Fruit fly (Drosophila melanogaster) whole organism, embryonic: ENCODE results near the gene mRpS25.

Experiments
- Awh ChIP-seq: fragments of 200-800 bp; sonication (Bioruptor generic); IDR thresholded peaks from 2 replicates; pipeline ENCODE4, ENCODE4 v1.3.6; 2022; ENCODE audit warnings: missing biosample characterization, missing genetic modification characterization
- Bgb ChIP-seq: fragments of 200-800 bp; sonication (Bioruptor generic); IDR thresholded peaks from 2 replicates; pipeline ENCODE4 v1.3.6; 2022; ENCODE audit warnings: missing biosample characterization, missing genetic modification characterization; ENCODE audit not compliant: partially characterized antibody
- C15 ChIP-seq: fragments of 200-800 bp; sonication (Bioruptor generic); IDR thresholded peaks from 3 replicates; pipeline ENCODE4 v1.3.6; 2022; ENCODE audit warnings: missing biosample characterization, missing genetic modification characterization
- CG10321 ChIP-seq: fragments of 200-800 bp; sonication (Bioruptor generic); IDR thresholded peaks from 2 replicates; pipeline ENCODE4 v1.3.6; 2022; ENCODE audit warnings: missing biosample characterization, missing genetic modification characterization
- CG11695 ChIP-seq: fragments of 200-800 bp; sonication (Bioruptor generic); IDR thresholded peaks from 3 replicates; pipeline ENCODE4 v1.3.6; 2022; ENCODE audit warnings: missing biosample characterization, missing genetic modification characterization
- CG11696 ChIP-seq: fragments of 200-800 bp; sonication (Bioruptor generic); IDR thresholded peaks from 2 replicates; pipeline ENCODE4 v1.3.6; 2022; ENCODE audit warnings: missing biosample characterization, missing genetic modification characterization
- CG12299 ChIP-seq: fragments of 200-800 bp; sonication (Bioruptor generic); optimal IDR thresholded peaks from 2 replicates; lab custom pipeline; 2018; ENCODE audit warnings: missing biosample characterization, mild to moderate bottlenecking, missing genetic modification characterization
- CG12942 ChIP-seq: fragments of 200-800 bp; sonication (Bioruptor generic); optimal IDR thresholded peaks from 3 replicates; lab custom pipeline; 2016; ENCODE audit warnings: missing biosample characterization, missing genetic modification characterization
- CG1602 ChIP-seq: fragments of 200-800 bp; sonication (Bioruptor generic); optimal IDR thresholded peaks from 3 replicates; lab custom pipeline; 2016; ENCODE audit warnings: missing biosample characterization, missing genetic modification characterization
- CG17359 ChIP-seq: fragments of 200-800 bp; sonication (Bioruptor generic); optimal IDR thresholded peaks from 3 replicates; lab custom pipeline; 2018; ENCODE audit warnings: missing biosample characterization, mild to moderate bottlenecking, missing genetic modification characterization, moderate library complexity
- CG17802 ChIP-seq: fragments of 200-800 bp; sonication (Bioruptor generic); optimal IDR thresholded peaks from 2 replicates; lab custom pipeline; 2018; ENCODE audit warnings: missing biosample characterization, mild to moderate bottlenecking, missing genetic modification characterization, moderate library complexity
- CG3281 ChIP-seq: fragments of 200-800 bp; sonication (Bioruptor generic); optimal IDR thresholded peaks from 3 replicates; lab custom pipeline; 2017; ENCODE audit warnings: missing biosample characterization, mild to moderate bottlenecking, missing genetic modification characterization
- CG34376 ChIP-seq: fragments of 200-800 bp; sonication (Bioruptor generic); optimal IDR thresholded peaks from 2 replicates; lab custom pipeline; 2018; ENCODE audit warnings: missing biosample characterization, mild to moderate bottlenecking, missing genetic modification characterization
- CG6765 ChIP-seq: fragments of 200-800 bp; sonication (Bioruptor generic); optimal IDR thresholded peaks from 3 replicates; lab custom pipeline; 2017; ENCODE audit warnings: missing biosample characterization, mild to moderate bottlenecking, missing genetic modification characterization
- CoRest ChIP-seq: fragments of 200-800 bp; sonication (Bioruptor generic); optimal IDR thresholded peaks from 3 replicates; lab custom pipeline; 2018; ENCODE audit warnings: missing biosample characterization, mild to moderate bottlenecking, missing genetic modification characterization, moderate library complexity
- Dll ChIP-seq: fragments of 200-800 bp; sonication (Bioruptor generic); IDR thresholded peaks from 4 replicates; pipeline ENCODE4 v1.3.6; 2022; ENCODE audit warnings: missing biosample characterization, missing genetic modification characterization; ENCODE audit not compliant: partially characterized antibody
- E2f2 ChIP-seq: fragments of 200-800 bp; sonication (Bioruptor generic); IDR thresholded peaks from 2 replicates; pipeline ENCODE4 v1.3.6; 2022; ENCODE audit warnings: missing biosample characterization, missing genetic modification characterization
- Ets97D ChIP-seq: fragments of 200-800 bp; sonication (Bioruptor generic); optimal IDR thresholded peaks from 3 replicates; lab custom pipeline; 2016; ENCODE audit warnings: missing biosample characterization, missing genetic modification characterization
- Fer2 ChIP-seq: fragments of 200-800 bp; sonication (Bioruptor generic); optimal IDR thresholded peaks from 2 replicates; lab custom pipeline; 2018; ENCODE audit warnings: missing biosample characterization, mild to moderate bottlenecking, missing genetic modification characterization, moderate library complexity
- HHEX ChIP-seq: fragments of 200-800 bp; sonication (Bioruptor generic); optimal IDR thresholded peaks from 3 replicates; lab custom pipeline; 2017; ENCODE audit warnings: missing biosample characterization, mild to moderate bottlenecking, missing genetic modification characterization, missing genetic modification reagents
- Hr39 ChIP-seq: fragments of >200 bp; optimal IDR thresholded peaks from 2 replicates; lab custom pipeline; 2017
- NC2β ChIP-seq: fragments of 200-800 bp; sonication (Bioruptor generic); optimal IDR thresholded peaks from 2 replicates; lab custom pipeline; 2016; ENCODE audit warnings: missing biosample characterization, missing genetic modification characterization
- Oli ChIP-seq: fragments of 200-800 bp; sonication (Bioruptor generic); optimal IDR thresholded peaks from 2 replicates; lab custom pipeline; 2018; ENCODE audit warnings: missing biosample characterization, mild to moderate bottlenecking, missing genetic modification characterization, moderate library complexity
- Opbp ChIP-seq: fragments of 200-800 bp; sonication (Bioruptor generic); IDR thresholded peaks from 3 replicates; pipeline ENCODE4 v1.3.6; 2022; ENCODE audit warnings: missing biosample characterization, missing genetic modification characterization; ENCODE audit not compliant: partially characterized antibody
- Pdp1 ChIP-seq, 2 experiments: fragments of 200-800 bp; sonication (Bioruptor generic); optimal IDR thresholded peaks; 3 replicates each; lab custom pipeline; 2016; ENCODE audit warnings: missing biosample characterization in 2 of 2, missing genetic modification characterization in 2 of 2, mild to moderate bottlenecking in 1 of 2, moderate library complexity in 1 of 2
- Rfx ChIP-seq: fragments of 200-800 bp; sonication (Bioruptor generic); IDR thresholded peaks from 2 replicates; pipeline ENCODE4 v1.3.6; 2022; ENCODE audit warnings: missing biosample characterization, missing genetic modification characterization
- Side ChIP-seq: fragments of 200-800 bp; sonication (Bioruptor generic); optimal IDR thresholded peaks from 2 replicates; lab custom pipeline; 2016; ENCODE audit warnings: missing biosample characterization, missing genetic modification characterization
- Six4 ChIP-seq: fragments of 200-800 bp; sonication (Bioruptor generic); optimal IDR thresholded peaks from 2 replicates; lab custom pipeline; 2016; ENCODE audit warnings: missing biosample characterization, missing genetic modification characterization
- amos ChIP-seq: fragments of 200-800 bp; sonication (Bioruptor generic); IDR thresholded peaks from 2 replicates; pipeline ENCODE4 v1.3.6; 2022; ENCODE audit warnings: missing biosample characterization, missing genetic modification characterization; ENCODE audit not compliant: partially characterized antibody
- az2 ChIP-seq: fragments of 200-800 bp; sonication (Bioruptor generic); optimal IDR thresholded peaks from 3 replicates; lab custom pipeline; 2016; ENCODE audit warnings: missing biosample characterization, missing genetic modification characterization
- bab2 ChIP-seq: fragments of 200-800 bp; sonication (Bioruptor generic); optimal IDR thresholded peaks from 2 replicates; lab custom pipeline; 2016; ENCODE audit warnings: missing biosample characterization, missing genetic modification characterization
- bcd ChIP-seq: fragments of 200-800 bp; sonication (Bioruptor generic); optimal IDR thresholded peaks from 2 replicates; lab custom pipeline; 2017; ENCODE audit warnings: missing biosample characterization, mild to moderate bottlenecking, missing genetic modification characterization
- cato ChIP-seq: fragments of 200-800 bp; sonication (Bioruptor generic); optimal IDR thresholded peaks from 2 replicates; lab custom pipeline; 2016; ENCODE audit warnings: missing biosample characterization, missing genetic modification characterization, borderline replicate concordance
- ci ChIP-seq: fragments of 200-800 bp; sonication (Bioruptor generic); IDR thresholded peaks from 3 replicates; pipeline ENCODE4 v1.3.6; 2022; ENCODE audit warnings: missing biosample characterization, missing genetic modification characterization
- cwo ChIP-seq: fragments of 200-800 bp; sonication (Bioruptor generic); optimal IDR thresholded peaks from 3 replicates; lab custom pipeline; 2017; ENCODE audit warnings: missing biosample characterization, missing genetic modification characterization, mild to moderate bottlenecking, moderate library complexity, missing genetic modification reagents
- gem ChIP-seq: fragments of 200-800 bp; sonication (Bioruptor generic); optimal IDR thresholded peaks from 2 replicates; lab custom pipeline; 2019; ENCODE audit warnings: missing biosample characterization, mild to moderate bottlenecking, missing genetic modification characterization, moderate library complexity
- hkb ChIP-seq, 2 experiments: fragments of 200-800 bp in 1 of 2; fragments of >200 bp in 1 of 2; sonication (Bioruptor generic) in 1 of 2; IDR thresholded peaks in 1 of 2; optimal IDR thresholded peaks in 1 of 2; 2 replicates each; pipeline versions ENCODE4 v1.3.6 to Lab custom; 2017 to 2022; ENCODE audit warnings: missing biosample characterization in 1 of 2, missing genetic modification characterization in 1 of 2
- ken ChIP-seq: fragments of 200-800 bp; sonication (Bioruptor generic); IDR thresholded peaks from 3 replicates; pipeline ENCODE4 v1.3.6; 2022; ENCODE audit warnings: missing biosample characterization, missing genetic modification characterization
- mirr ChIP-seq: fragments of 200-800 bp; sonication (Bioruptor generic); optimal IDR thresholded peaks from 3 replicates; lab custom pipeline; 2018; ENCODE audit warnings: missing biosample characterization, mild to moderate bottlenecking, missing genetic modification characterization
- sc ChIP-seq, 3 experiments: fragments of >200 bp in 2 of 3; fragments of 200-800 bp in 1 of 3; sonication (Bioruptor generic) in 1 of 3; optimal IDR thresholded peaks; 2 replicates in 2 of 3; 3 replicates in 1 of 3; lab custom pipeline; 2017; ENCODE audit warnings: mild to moderate bottlenecking in 1 of 3, missing biosample characterization in 1 of 3, missing genetic modification characterization in 1 of 3, missing genetic modification reagents in 1 of 3
- sima ChIP-seq: fragments of 200-800 bp; sonication (Bioruptor generic); optimal IDR thresholded peaks from 2 replicates; lab custom pipeline; 2016; ENCODE audit warnings: missing biosample characterization, missing genetic modification characterization
- sr ChIP-seq: fragments of 200-800 bp; sonication (Bioruptor generic); IDR thresholded peaks from 3 replicates; pipeline ENCODE4 v1.3.6; 2022; ENCODE audit warnings: missing biosample characterization, missing genetic modification characterization
- toy ChIP-seq: fragments of 200-800 bp; sonication (Bioruptor generic); IDR thresholded peaks from 2 replicates; pipeline ENCODE4 v1.3.6; 2022; ENCODE audit warnings: missing biosample characterization, missing genetic modification characterization
- trem ChIP-seq: fragments of 200-800 bp; optimal IDR thresholded peaks from 3 replicates; lab custom pipeline; 2019; ENCODE audit warnings: missing biosample characterization, mild to moderate bottlenecking, missing genetic modification characterization, moderate library complexity
- tup ChIP-seq: fragments of 200-800 bp; sonication (Bioruptor generic); optimal IDR thresholded peaks from 2 replicates; lab custom pipeline; 2016; ENCODE audit warnings: missing biosample characterization, mild to moderate bottlenecking, missing genetic modification characterization, moderate library complexity
- tx ChIP-seq: fragments of 200-800 bp; sonication (Bioruptor generic); optimal IDR thresholded peaks from 2 replicates; lab custom pipeline; 2016; ENCODE audit warnings: missing biosample characterization, missing genetic modification characterization
- vnd ChIP-seq: fragments of 200-800 bp; sonication (Bioruptor generic); IDR thresholded peaks from 3 replicates; pipeline ENCODE4 v1.3.6; 2022; ENCODE audit warnings: missing biosample characterization, missing genetic modification characterization; ENCODE audit not compliant: partially characterized antibody
- vvl ChIP-seq: fragments of 200-800 bp; sonication (Bioruptor generic); IDR thresholded peaks from 2 replicates; pipeline ENCODE4 v1.3.6; 2022; ENCODE audit warnings: missing biosample characterization, missing genetic modification characterization
- wek ChIP-seq: fragments of 200-800 bp; sonication (Bioruptor generic); optimal IDR thresholded peaks from 3 replicates; lab custom pipeline; 2018; ENCODE audit warnings: missing biosample characterization, mild to moderate bottlenecking, missing genetic modification characterization, moderate library complexity

Gene mRpS25

DNA sequence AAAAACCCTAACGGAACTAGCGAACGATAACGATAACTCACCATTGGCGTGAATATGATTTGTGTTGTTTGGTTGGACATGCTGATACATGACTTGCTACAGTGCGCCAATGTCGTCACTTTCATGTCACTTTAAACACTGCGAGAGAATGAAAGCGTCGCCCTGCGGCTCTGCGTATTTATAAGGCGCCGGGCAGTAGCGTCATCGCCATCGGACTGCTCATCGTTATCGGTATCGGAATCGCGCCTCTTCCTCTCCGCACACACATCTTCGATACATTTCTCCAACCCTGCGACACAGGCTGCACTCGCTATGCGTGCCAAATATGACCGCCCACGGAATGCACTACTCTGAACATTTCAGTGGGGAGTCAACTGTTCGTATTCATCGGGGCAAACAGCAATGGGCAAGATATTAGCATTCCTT, 19.7 kb upstream of the mRpS25 start, which contains the start of gene sbm (continued):
- TF ChIP-seq tup (GFP tag; lab: Kevin White, UChicago) (no peak), Ets97D (peak; percentile 20), Pdp1 (GFP tag; optimal IDR thresholded peaks at IDR 0.05; lab: Kevin White, UChicago) (peak in 1 of 2 experiments; percentile 67), ci (peak; percentile 59; the same call in 2 of the 3 replicates), mirr (no peak), CG17359 (peak; percentile 19), CG11696 (GFP tag; lab: Robert Waterston, UW) (peak; percentile 74), bab2 (GFP tag; lab: Kevin White, UChicago) (peak; percentile 53), CG6765 (GFP tag; lab: Kevin White, UChicago) (no peak), trem (peak; percentile 9), Opbp (peak; percentile 59; the same call in 2 of the 3 replicates), ken (GFP tag; lab: Robert Waterston, UW) (peak; percentile 59; the same call in 1 of the 3 replicates), Six4 (GFP tag; lab: Kevin White, UChicago) (peak; percentile 23), CG1602 (GFP tag; lab: Kevin White, UChicago) (peak; percentile 32), Fer2 (tag; lab: Kevin White, UChicago) (no peak), C15 (GFP tag; lab: Robert Waterston, UW) (0 out of 3 replicates have a peak, but pooled peaks have one; percentile 18), tx (GFP tag; lab: Kevin White, UChicago) (peak; percentile 8), CG12942 (GFP tag; lab: Kevin White, UChicago) (no peak), sima (GFP tag; lab: Kevin White, UChicago) (no peak), Awh (0 out of 2 replicates have a peak, but pooled peaks have one; percentile 42), CG12299 (tag; lab: Kevin White, UChicago) (no peak), CG3281 (peak; percentile 38), cato (GFP tag; lab: Kevin White, UChicago) (no peak), az2 (peak; percentile 35), Dll (GFP tag; lab: Robert Waterston, UW) (peak; percentile 71; the same call in 3 of the 4 replicates), vnd (peak; percentile 59), CG11695 (GFP tag; lab: Robert Waterston, UW) (no peak), cwo (peak; percentile 7), CoRest (tag; lab: Kevin White, UChicago) (peak; percentile 49), amos (GFP tag; lab: Robert Waterston, UW) (peak; percentile 62; the same call in 1 of the 2 replicates), Hr39 (lab: Kevin White, UChicago) (no peak), sc (optimal IDR thresholded peaks at IDR 0.05; lab: Kevin White, UChicago) (no peak), sc (GFP tag; optimal IDR thresholded peaks at IDR 0.05; lab: Kevin White, UChicago) (no peak), hkb (optimal IDR thresholded peaks at IDR 0.05; lab: Kevin White, UChicago) (no peak), hkb (GFP tag; IDR thresholded peaks at IDR 0.05; lab: Robert Waterston, UW) (peak; percentile 47; the same call in 1 of the 2 replicates), gem (tag; lab: Kevin White, UChicago) (peak; percentile 31), sr (GFP tag; lab: Robert Waterston, UW) (0 out of 3 replicates have a peak, but pooled peaks have one; percentile 50), Oli (tag; lab: Kevin White, UChicago) (peak; percentile 22), CG17802 (tag; lab: Kevin White, UChicago) (peak; percentile 30), bcd (GFP tag; lab: Kevin White, UChicago) (peak; percentile 41), Rfx (peak; percentile 81), HHEX (GFP tag; lab: Kevin White, UChicago) (peak; percentile 27), wek (no peak), CG34376 (GFP tag; lab: Kevin White, UChicago) (no peak), NC2β (GFP tag; lab: Kevin White, UChicago) (peak; percentile 3), toy (no peak), E2f2 (peak; percentile 70), Bgb (GFP tag; lab: Robert Waterston, UW) (peak; percentile 75), vvl (GFP tag; lab: Robert Waterston, UW) (peak; percentile 63), CG10321 (GFP tag; lab: Robert Waterston, UW) (no peak), Side (GFP tag; lab: Kevin White, UChicago) (peak; percentile 34)
